Worm (Caenorhabditis elegans): Measurements from ENCODE around the gene adh-1.

adh-1 gene

ce11 chrV:11859082-11859858 is 28.8 kb upstream of the adh-1 start (continued):
- TF ChIP-seq hlh-4 (tag; optimal IDR thresholded peaks at IDR 0.05), result no peak
- no peak for TF ChIP-seq efl-3 (GFP tag; optimal IDR thresholded peaks at IDR 0.05)
- TF ChIP-seq unc-30 (tag; optimal IDR thresholded peaks at IDR 0.05), result no peak
- TF ChIP-seq unc-130 (tag; optimal IDR thresholded peaks at IDR 0.05), result no peak
- no peak for TF ChIP-seq pag-3 (tag; optimal IDR thresholded peaks at IDR 0.05; ENCODE audit: borderline replicate concordance, insufficient read depth)
- no peak for TF ChIP-seq zag-1 (tag; optimal IDR thresholded peaks at IDR 0.05)
- no peak for TF ChIP-seq ama-1 (optimal IDR thresholded peaks at IDR 0.05)
- TF ChIP-seq lin-13 (GFP tag; optimal IDR thresholded peaks at IDR 0.05), result no peak
- TF ChIP-seq C16A3.4 (tag; optimal IDR thresholded peaks at IDR 0.05), result no peak
- no peak for TF ChIP-seq fkh-8 (tag; optimal IDR thresholded peaks at IDR 0.05)
- TF ChIP-seq nhr-90 (tag; optimal IDR thresholded peaks at IDR 0.05; ENCODE audit: poor library complexity), result peak; percentile 17
- no peak for TF ChIP-seq ztf-4 (tag; optimal IDR thresholded peaks at IDR 0.05)
- TF ChIP-seq elt-2 (tag; optimal IDR thresholded peaks at IDR 0.05), result peak; percentile 60
- no peak for TF ChIP-seq efl-1 (optimal IDR thresholded peaks at IDR 0.05)
- peak in 1 of 2 experiments; percentile 19 for TF ChIP-seq efl-1 (GFP tag; optimal IDR thresholded peaks at IDR 0.05 in 1 of 2)
- TF ChIP-seq unc-98 (GFP tag; IDR thresholded peaks at IDR 0.05), result no peak

ce11 chrV:11860375-11860774 is 27.7 kb upstream of the adh-1 start, which contains the start of gene R13H4.5:
TSS of gene R13H4.5 (plus strand) at chrV:11860675.
- TF ChIP-seq lin-14 (GFP tag; optimal IDR thresholded peaks at IDR 0.05), result peak; percentile 50
- no peak for TF ChIP-seq xbp-1 (tag; optimal IDR thresholded peaks at IDR 0.05)
- peak; percentile 4 for TF ChIP-seq dsc-1 (tag; optimal IDR thresholded peaks at IDR 0.05)

- TF ChIP-seq lin-14 (GFP tag; optimal IDR thresholded peaks at IDR 0.05), result peak; percentile 13
- TF ChIP-seq skn-1 (tag; optimal IDR thresholded peaks at IDR 0.05), result no peak
- TF ChIP-seq fos-1 (tag; optimal IDR thresholded peaks at IDR 0.05), result peak; percentile 10
- peak; percentile 63 for TF ChIP-seq ceh-8 (GFP tag; optimal IDR thresholded peaks at IDR 0.05)
- peak; percentile 36 for TF ChIP-seq fkh-8 (tag; optimal IDR thresholded peaks at IDR 0.05)
- no peak for TF ChIP-seq lsy-2 (tag; optimal IDR thresholded peaks at IDR 0.05)
- no peak for TF ChIP-seq vab-15 (tag; optimal IDR thresholded peaks at IDR 0.05)
- no peak for TF ChIP-seq rnt-1 (tag; optimal IDR thresholded peaks at IDR 0.05)
- TF ChIP-seq alr-1 (tag; optimal IDR thresholded peaks at IDR 0.05; ENCODE audit: borderline replicate concordance), result no peak
- peak; percentile 31 for TF ChIP-seq nhr-71 (tag; optimal IDR thresholded peaks at IDR 0.05)
Measured at ce11 chrV:11861880-11862544, 26.0 kb upstream of the adh-1 start.

ce11 chrV:11862817-11863216 is 25.2 kb upstream of the adh-1 start, which contains the start of gene R13H4.6:
TSS of gene R13H4.6 (plus strand) at chrV:11863117.
- TF ChIP-seq efl-1 (optimal IDR thresholded peaks at IDR 0.05), result no peak
- peak in 1 of 2 experiments; percentile 3 for TF ChIP-seq efl-1 (GFP tag; optimal IDR thresholded peaks at IDR 0.05 in 1 of 2)
- TF ChIP-seq zip-4 (GFP tag; optimal IDR thresholded peaks at IDR 0.05), result no peak

ce11 chrV:11868142-11868541 is 19.9 kb upstream of the adh-1 start, which contains the start of gene R13H4.7:
TSS of gene R13H4.7 (minus strand) at chrV:11868242.
- TF ChIP-seq lsy-2 (tag; optimal IDR thresholded peaks at IDR 0.05), result no peak
- TF ChIP-seq ztf-4 (tag; optimal IDR thresholded peaks at IDR 0.05), result no peak
- TF ChIP-seq grh-1 (GFP tag; IDR thresholded peaks at IDR 0.05), result no peak
- no peak for TF ChIP-seq egl-13 (tag; optimal IDR thresholded peaks at IDR 0.05)
- TF ChIP-seq aha-1 (tag; optimal IDR thresholded peaks at IDR 0.05), result no peak
- no peak for TF ChIP-seq swsn-7 (tag; optimal IDR thresholded peaks at IDR 0.05)
- TF ChIP-seq dsc-1 (tag; optimal IDR thresholded peaks at IDR 0.05), result no peak
- no peak for TF ChIP-seq fkh-8 (tag; optimal IDR thresholded peaks at IDR 0.05)

Measured in whole organism, L1 larva.